Fruit fly (Drosophila melanogaster) whole organism, embryonic: ENCODE measurements around the gene CG33669.

ENCODE experiments used
- Ada2b ChIP-seq: fragments of 200-800 bp; sonication (Bioruptor generic); IDR thresholded peaks from 2 replicates; pipeline ENCODE4 v1.3.6; 2022; ENCODE audit warnings: missing biosample characterization, missing genetic modification characterization
- Bdp1 ChIP-seq: fragments of 200-800 bp; sonication (Bioruptor generic); optimal IDR thresholded peaks from 3 replicates; lab custom pipeline; 2016; ENCODE audit warnings: missing biosample characterization, missing genetic modification characterization
- C15 ChIP-seq: fragments of 200-800 bp; sonication (Bioruptor generic); IDR thresholded peaks from 3 replicates; pipeline ENCODE4 v1.3.6; 2022; ENCODE audit warnings: missing biosample characterization, missing genetic modification characterization
- CG10543 ChIP-seq: fragments of 200-800 bp; sonication (Bioruptor generic); optimal IDR thresholded peaks from 3 replicates; lab custom pipeline; 2017; ENCODE audit warnings: missing biosample characterization, mild to moderate bottlenecking, missing genetic modification characterization, moderate library complexity
- CG10565 ChIP-seq: fragments of 200-800 bp; sonication (Bioruptor generic); optimal IDR thresholded peaks from 3 replicates; lab custom pipeline; 2016; ENCODE audit warnings: missing biosample characterization, mild to moderate bottlenecking, missing genetic modification characterization
- CG11696 ChIP-seq: fragments of 200-800 bp; sonication (Bioruptor generic); IDR thresholded peaks from 2 replicates; pipeline ENCODE4 v1.3.6; 2022; ENCODE audit warnings: missing biosample characterization, missing genetic modification characterization
- CG12071 ChIP-seq: fragments of 200-800 bp; sonication (Bioruptor generic); optimal IDR thresholded peaks from 3 replicates; lab custom pipeline; 2018; ENCODE audit warnings: missing biosample characterization, mild to moderate bottlenecking, missing genetic modification characterization
- CG12155 ChIP-seq: fragments of 200-800 bp; sonication (Bioruptor generic); optimal IDR thresholded peaks from 3 replicates; lab custom pipeline; 2016; ENCODE audit warnings: missing biosample characterization, missing genetic modification characterization
- CG14014 ChIP-seq: fragments of 200-800 bp; sonication (Bioruptor generic); IDR thresholded peaks from 2 replicates; pipeline ENCODE4 v1.3.6; 2022; ENCODE audit warnings: missing biosample characterization, missing genetic modification characterization
- CG1529 ChIP-seq: fragments of 200-800 bp; sonication (Bioruptor generic); optimal IDR thresholded peaks from 3 replicates; lab custom pipeline; 2018; ENCODE audit warnings: missing biosample characterization, missing genetic modification characterization
- CG17802 ChIP-seq: fragments of 200-800 bp; sonication (Bioruptor generic); optimal IDR thresholded peaks from 2 replicates; lab custom pipeline; 2018; ENCODE audit warnings: missing biosample characterization, mild to moderate bottlenecking, missing genetic modification characterization, moderate library complexity
- CG2889 ChIP-seq: fragments of 200-800 bp; sonication (Bioruptor generic); IDR thresholded peaks from 3 replicates; pipeline ENCODE4 v1.3.6; 2022; ENCODE audit warnings: missing biosample characterization, missing genetic modification characterization
- CG30403 ChIP-seq: fragments of 200-800 bp; sonication (Bioruptor generic); optimal IDR thresholded peaks from 3 replicates; lab custom pipeline; 2016; ENCODE audit warnings: missing biosample characterization, missing genetic modification characterization
- CG4360 ChIP-seq: fragments of 200-800 bp; sonication (Bioruptor generic); IDR thresholded peaks from 2 replicates; pipeline ENCODE4 v1.3.6; 2022; ENCODE audit warnings: missing biosample characterization, missing genetic modification characterization
- CG4617 ChIP-seq: fragments of 200-800 bp; sonication (Bioruptor generic); optimal IDR thresholded peaks from 3 replicates; lab custom pipeline; 2016; ENCODE audit warnings: missing biosample characterization, missing genetic modification characterization, borderline replicate concordance
- CG4707 ChIP-seq: fragments of 200-800 bp; sonication (Bioruptor generic); optimal IDR thresholded peaks from 2 replicates; lab custom pipeline; 2018; ENCODE audit warnings: missing biosample characterization, mild to moderate bottlenecking, missing genetic modification characterization, moderate library complexity
- CG4820 ChIP-seq: fragments of 200-800 bp; sonication (Bioruptor generic); optimal IDR thresholded peaks from 3 replicates; lab custom pipeline; 2016; ENCODE audit warnings: missing biosample characterization, missing genetic modification characterization
- CG6813 ChIP-seq: fragments of 200-800 bp; sonication (Bioruptor generic); optimal IDR thresholded peaks from 2 replicates; lab custom pipeline; 2017; ENCODE audit warnings: missing biosample characterization, missing genetic modification characterization, mild to moderate bottlenecking, moderate library complexity, missing genetic modification reagents
- CG7372 ChIP-seq: fragments of 200-800 bp; sonication (Bioruptor generic); IDR thresholded peaks from 2 replicates; pipeline ENCODE4 v1.3.6; 2022; ENCODE audit warnings: missing biosample characterization, missing genetic modification characterization
- CG7963 ChIP-seq: fragments of 200-800 bp; sonication (Bioruptor generic); IDR thresholded peaks from 3 replicates; pipeline ENCODE4 v1.3.6; 2022; ENCODE audit warnings: missing biosample characterization, missing genetic modification characterization; ENCODE audit not compliant: partially characterized antibody
- CG9437 ChIP-seq: fragments of 200-800 bp; sonication (Bioruptor generic); optimal IDR thresholded peaks from 2 replicates; lab custom pipeline; 2018; ENCODE audit warnings: missing biosample characterization, mild to moderate bottlenecking, missing genetic modification characterization
- CG9817 ChIP-seq: fragments of 200-800 bp; sonication (Bioruptor generic); optimal IDR thresholded peaks from 2 replicates; lab custom pipeline; 2018; ENCODE audit warnings: missing biosample characterization, mild to moderate bottlenecking, missing genetic modification characterization, moderate library complexity
- CG9932 ChIP-seq: fragments of 200-800 bp; sonication (Bioruptor generic); IDR thresholded peaks from 2 replicates; pipeline ENCODE4 v1.3.6; 2022; ENCODE audit warnings: missing biosample characterization, missing genetic modification characterization
- Camta ChIP-seq: fragments of 200-800 bp; sonication (Bioruptor generic); optimal IDR thresholded peaks from 2 replicates; lab custom pipeline; 2016; ENCODE audit warnings: missing biosample characterization, missing genetic modification characterization
- HLH4C ChIP-seq: fragments of 200-800 bp; sonication (Bioruptor generic); IDR thresholded peaks from 3 replicates; pipeline ENCODE4 v1.3.6; 2022; ENCODE audit warnings: missing biosample characterization, missing genetic modification characterization; ENCODE audit not compliant: partially characterized antibody
- Myb ChIP-seq: fragments of 200-800 bp; sonication (Bioruptor generic); optimal IDR thresholded peaks from 2 replicates; lab custom pipeline; 2016; ENCODE audit warnings: missing biosample characterization, missing genetic modification characterization
- Pdp1 ChIP-seq, 2 experiments: fragments of 200-800 bp; sonication (Bioruptor generic); optimal IDR thresholded peaks; 3 replicates each; lab custom pipeline; 2016; ENCODE audit warnings: missing biosample characterization in 2 of 2, missing genetic modification characterization in 2 of 2, mild to moderate bottlenecking in 1 of 2, moderate library complexity in 1 of 2
- Ssrp ChIP-seq: fragments of 200-800 bp; sonication (Bioruptor generic); optimal IDR thresholded peaks from 2 replicates; lab custom pipeline; 2018; ENCODE audit warnings: missing biosample characterization, mild to moderate bottlenecking, missing genetic modification characterization, moderate library complexity
- Trl ChIP-seq, 3 experiments: fragments of >200 bp in 2 of 3; fragments of 200-800 bp in 1 of 3; sonication (Bioruptor generic) in 1 of 3; optimal IDR thresholded peaks; 2 replicates in 1 of 3; 3 replicates in 2 of 3; lab custom pipeline; 2016 to 2017; ENCODE audit warnings: missing biosample characterization in 1 of 3, missing genetic modification characterization in 1 of 3
- aop ChIP-seq: fragments of 200-800 bp; sonication (Bioruptor generic); IDR thresholded peaks from 2 replicates; pipeline ENCODE4 v1.3.6; 2022; ENCODE audit warnings: missing biosample characterization, missing genetic modification characterization
- bbx ChIP-seq: fragments of 200-800 bp; sonication (Bioruptor generic); IDR thresholded peaks from 2 replicates; pipeline ENCODE4 v1.3.6; 2022; ENCODE audit warnings: missing biosample characterization, missing genetic modification characterization; ENCODE audit not compliant: partially characterized antibody
- bsh ChIP-seq, 2 experiments: fragments of 200-800 bp; sonication (Bioruptor generic); optimal IDR thresholded peaks; 2 replicates each; lab custom pipeline; 2017 to 2018; ENCODE audit warnings: mild to moderate bottlenecking in 2 of 2, missing biosample characterization in 2 of 2, missing genetic modification characterization in 2 of 2, moderate library complexity in 1 of 2
- croc ChIP-seq: fragments of 200-800 bp; sonication (Bioruptor generic); conservative IDR thresholded peaks from 3 replicates; pipeline ENCODE4 v1.3.6; 2022; ENCODE audit warnings: missing biosample characterization, missing genetic modification characterization
- dimm ChIP-seq: fragments of 200-800 bp; sonication (Bioruptor generic); IDR thresholded peaks from 2 replicates; pipeline ENCODE4 v1.3.6; 2022; ENCODE audit warnings: missing biosample characterization, missing genetic modification characterization
- dmrt11E ChIP-seq: fragments of 200-800 bp; sonication (Bioruptor generic); optimal IDR thresholded peaks from 3 replicates; lab custom pipeline; 2018; ENCODE audit warnings: missing biosample characterization, mild to moderate bottlenecking, missing genetic modification characterization, moderate library complexity
- gfzf ChIP-seq: fragments of 200-800 bp; sonication (Bioruptor generic); optimal IDR thresholded peaks from 2 replicates; lab custom pipeline; 2016; ENCODE audit warnings: missing biosample characterization, mild to moderate bottlenecking, missing genetic modification characterization, moderate library complexity
- ham ChIP-seq: fragments of 200-800 bp; sonication (Bioruptor generic); IDR thresholded peaks from 2 replicates; pipeline ENCODE4 v1.3.6; 2022; ENCODE audit warnings: missing biosample characterization, missing genetic modification characterization
- kay ChIP-seq: fragments of 200-800 bp; sonication (Bioruptor generic); optimal IDR thresholded peaks from 2 replicates; lab custom pipeline; 2016; ENCODE audit warnings: missing biosample characterization, missing genetic modification characterization
- ken ChIP-seq: fragments of 200-800 bp; sonication (Bioruptor generic); IDR thresholded peaks from 3 replicates; pipeline ENCODE4 v1.3.6; 2022; ENCODE audit warnings: missing biosample characterization, missing genetic modification characterization
- mirr ChIP-seq: fragments of 200-800 bp; sonication (Bioruptor generic); optimal IDR thresholded peaks from 3 replicates; lab custom pipeline; 2018; ENCODE audit warnings: missing biosample characterization, mild to moderate bottlenecking, missing genetic modification characterization
- nerfin-2 ChIP-seq: fragments of 200-800 bp; sonication (Bioruptor generic); IDR thresholded peaks from 2 replicates; pipeline ENCODE4 v1.3.6; 2022; ENCODE audit warnings: missing biosample characterization, missing genetic modification characterization; ENCODE audit not compliant: partially characterized antibody
- odd ChIP-seq: fragments of 200-800 bp; sonication (Bioruptor generic); optimal IDR thresholded peaks from 2 replicates; lab custom pipeline; 2017; ENCODE audit warnings: missing biosample characterization, mild to moderate bottlenecking, missing genetic modification characterization
- sens-2 ChIP-seq: fragments of 200-800 bp; sonication (Bioruptor generic); IDR thresholded peaks from 2 replicates; pipeline ENCODE4 v1.3.6; 2022; ENCODE audit warnings: missing biosample characterization, missing genetic modification characterization
- sima ChIP-seq: fragments of 200-800 bp; sonication (Bioruptor generic); optimal IDR thresholded peaks from 2 replicates; lab custom pipeline; 2016; ENCODE audit warnings: missing biosample characterization, missing genetic modification characterization
- slou ChIP-seq: fragments of 200-800 bp; sonication (Bioruptor generic); optimal IDR thresholded peaks from 3 replicates; lab custom pipeline; 2016; ENCODE audit warnings: missing biosample characterization, missing genetic modification characterization
- sr ChIP-seq: fragments of 200-800 bp; sonication (Bioruptor generic); IDR thresholded peaks from 3 replicates; pipeline ENCODE4 v1.3.6; 2022; ENCODE audit warnings: missing biosample characterization, missing genetic modification characterization
- trem ChIP-seq: fragments of 200-800 bp; optimal IDR thresholded peaks from 3 replicates; lab custom pipeline; 2019; ENCODE audit warnings: missing biosample characterization, mild to moderate bottlenecking, missing genetic modification characterization, moderate library complexity
- tx ChIP-seq: fragments of 200-800 bp; sonication (Bioruptor generic); optimal IDR thresholded peaks from 2 replicates; lab custom pipeline; 2016; ENCODE audit warnings: missing biosample characterization, missing genetic modification characterization
- zen2 ChIP-seq: fragments of 200-800 bp; sonication (Bioruptor generic); IDR thresholded peaks from 3 replicates; pipeline ENCODE4 v1.3.6; 2022; ENCODE audit warnings: missing biosample characterization, missing genetic modification characterization; ENCODE audit not compliant: partially characterized antibody

The CG33669 gene

DNA sequence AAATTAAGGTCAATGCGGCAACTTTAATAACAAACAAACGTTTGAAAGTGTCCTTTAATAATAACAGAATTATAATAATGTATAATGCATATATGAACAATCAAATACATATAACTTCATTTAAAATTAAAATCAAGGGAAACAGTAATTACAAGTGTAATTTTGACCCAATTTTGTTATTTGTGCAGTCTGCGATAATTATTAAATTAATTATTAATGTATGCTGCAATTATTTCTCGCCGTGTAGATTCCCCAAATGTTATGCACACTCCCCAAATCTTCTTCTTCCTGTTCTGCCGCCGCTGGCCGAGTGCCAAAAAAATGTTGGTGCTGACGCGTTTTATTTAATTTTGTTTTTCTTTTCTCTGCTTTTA is 46.3 kb downstream of the CG33669 start (continued):
- TF ChIP-seq odd (peak; percentile 75), CG6813 (peak; percentile 86), Pdp1 (GFP tag; optimal IDR thresholded peaks at IDR 0.05; lab: Kevin White, UChicago) (peak in 1 of 2 experiments; percentile 54), croc (GFP tag; lab: Robert Waterston, UW) (peak; percentile 75), CG10543 (GFP tag; lab: Kevin White, UChicago) (peak; percentile 93), Bdp1 (GFP tag; lab: Kevin White, UChicago) (no peak), sima (GFP tag; lab: Kevin White, UChicago) (no peak), CG2889 (GFP tag; lab: Robert Waterston, UW) (peak; percentile 52; the same call in 2 of the 3 replicates), mirr (GFP tag; lab: Kevin White, UChicago) (no peak), CG4820 (GFP tag; lab: Kevin White, UChicago) (peak; percentile 77), CG14014 (GFP tag; lab: Robert Waterston, UW) (peak; percentile 83), Trl (optimal IDR thresholded peaks at IDR 0.05; lab: Kevin White, UChicago) (no peak), Trl (GFP tag; optimal IDR thresholded peaks at IDR 0.05; lab: Kevin White, UChicago) (no peak), CG4617 (peak; percentile 32), aop (GFP tag; lab: Robert Waterston, UW) (no peak), CG1529 (GFP tag; lab: Kevin White, UChicago) (peak; percentile 80), zen2 (GFP tag; lab: Robert Waterston, UW) (no peak), sens-2 (GFP tag; lab: Robert Waterston, UW) (peak; percentile 58; the same call in 1 of the 2 replicates), slou (GFP tag; lab: Kevin White, UChicago) (peak; percentile 52), CG7963 (no peak), CG17802 (tag; lab: Kevin White, UChicago) (peak; percentile 39), Camta (GFP tag; lab: Kevin White, UChicago) (no peak), Ada2b (GFP tag; lab: Robert Waterston, UW) (peak; percentile 81), bbx (no peak), Myb (no peak), CG30403 (GFP tag; lab: Kevin White, UChicago) (peak; percentile 89), CG4360 (peak; percentile 17; the same call in 1 of the 2 replicates), CG4707 (GFP tag; lab: Kevin White, UChicago) (peak; percentile 64), nerfin-2 (GFP tag; lab: Robert Waterston, UW) (no peak), Ssrp (tag; lab: Kevin White, UChicago) (peak; percentile 89), CG12071 (GFP tag; lab: Kevin White, UChicago) (peak; percentile 70), CG9817 (tag; lab: Kevin White, UChicago) (peak; percentile 84), tx (no peak), CG9437 (GFP tag; lab: Kevin White, UChicago) (peak; percentile 75), ken (GFP tag; lab: Robert Waterston, UW) (peak; percentile 64; the same call in 1 of the 3 replicates), dimm (GFP tag; lab: Robert Waterston, UW) (peak; percentile 32; the same call in 1 of the 2 replicates), kay (GFP tag; lab: Kevin White, UChicago) (peak; percentile 66), CG10565 (no peak), gfzf (no peak), dmrt11E (tag; lab: Kevin White, UChicago) (peak; percentile 89), CG11696 (GFP tag; lab: Robert Waterston, UW) (peak; percentile 63), HLH4C (GFP tag; lab: Robert Waterston, UW) (no peak), CG7372 (peak; percentile 75), ham (0 out of 2 replicates have a peak, but pooled peaks have one; percentile 40), CG12155 (GFP tag; lab: Kevin White, UChicago) (peak; percentile 75), bsh (GFP tag; optimal IDR thresholded peaks at IDR 0.05; lab: Kevin White, UChicago) (peak in 1 of 2 experiments; percentile 91), sr (GFP tag; lab: Robert Waterston, UW) (0 out of 3 replicates have a peak, but pooled peaks have one; percentile 8), CG9932 (peak; percentile 79), trem (tag; lab: Kevin White, UChicago) (peak; percentile 82), C15 (GFP tag; lab: Robert Waterston, UW) (0 out of 3 replicates have a peak, but pooled peaks have one; percentile 22)
